Fruit fly (Drosophila melanogaster): Measurements from ENCODE around the gene hb.

- TF ChIP-seq mam (GFP tag; optimal IDR thresholded peaks at IDR 0.05), result no peak
- TF ChIP-seq esg (GFP tag; conservative IDR thresholded peaks at IDR 0.05), result no peak
- TF ChIP-seq CG6683 (GFP tag; optimal IDR thresholded peaks at IDR 0.05), result no peak
- no peak for TF ChIP-seq E2f2 (GFP tag; IDR thresholded peaks at IDR 0.05)
- no peak for TF ChIP-seq stwl (tag; optimal IDR thresholded peaks at IDR 0.05)
- TF ChIP-seq lola (GFP tag; optimal IDR thresholded peaks at IDR 0.05), result no peak
- TF ChIP-seq chm (GFP tag; IDR thresholded peaks at IDR 0.05), result no peak
- TF ChIP-seq CG15269 (tag; optimal IDR thresholded peaks at IDR 0.05), result no peak
- TF ChIP-seq Atf3 (GFP tag; optimal IDR thresholded peaks at IDR 0.05), result no peak
- no peak for TF ChIP-seq psq (GFP tag; optimal IDR thresholded peaks at IDR 0.05)
Observed at dm6 chr3R:8684328-8685177, 13.1 kb downstream of the hb start, which contains the start of gene CG44227.

Data from whole organism, embryonic.